Fruit fly (Drosophila melanogaster): ENCODE data around the gene CG3528.

The CG3528 gene

dm6 chr2L:2492692-2493626 lies 24.9 kb downstream of the CG3528 start, which contains the start of gene oaf (continued):
- TF ChIP-seq CG10959 (GFP tag; IDR thresholded peaks at IDR 0.05) (peak; percentile 36; the same call in 1 of the 2 replicates), zen (tag; optimal IDR thresholded peaks at IDR 0.05) (peak; percentile 50), p53 (GFP tag; optimal IDR thresholded peaks at IDR 0.05) (no peak), ssp (GFP tag; IDR thresholded peaks at IDR 0.05) (peak; percentile 99), sisA (GFP tag; IDR thresholded peaks at IDR 0.05) (peak; percentile 47; the same call in 1 of the 2 replicates), Chrac-16 (GFP tag; optimal IDR thresholded peaks at IDR 0.05) (peak; percentile 38), gt (GFP tag; IDR thresholded peaks at IDR 0.05) (0 out of 2 replicates have a peak, but pooled peaks have one; percentile 23), Opbp (GFP tag; IDR thresholded peaks at IDR 0.05; ENCODE audit: partially characterized antibody) (peak; percentile 58; the same call in 2 of the 3 replicates), fd96Cb (tag; optimal IDR thresholded peaks at IDR 0.05) (no peak), sd (tag; optimal IDR thresholded peaks at IDR 0.05) (peak; percentile 97), so (GFP tag; IDR thresholded peaks at IDR 0.05) (no peak), CG10431 (GFP tag; optimal IDR thresholded peaks at IDR 0.05) (peak; percentile 43), Neu2 (GFP tag; optimal IDR thresholded peaks at IDR 0.05; ENCODE audit: borderline replicate concordance) (no peak), sens (GFP tag) (peak; percentile 88), Fer3 (tag; optimal IDR thresholded peaks at IDR 0.05) (peak; percentile 39), Usf (GFP tag; optimal IDR thresholded peaks at IDR 0.05) (peak; percentile 60), chm (GFP tag; IDR thresholded peaks at IDR 0.05) (peak; percentile 69), tin (GFP tag; optimal IDR thresholded peaks at IDR 0.05) (peak; percentile 57), CG34376 (GFP tag; optimal IDR thresholded peaks at IDR 0.05) (peak; percentile 18), CG18262 (tag; optimal IDR thresholded peaks at IDR 0.05) (peak; percentile 22), Abd-B (GFP tag; optimal IDR thresholded peaks at IDR 0.05) (peak; percentile 57), CG12659 (GFP tag; optimal IDR thresholded peaks at IDR 0.05) (peak; percentile 82), peb (GFP tag; IDR thresholded peaks at IDR 0.05) (no peak), br (optimal IDR thresholded peaks at IDR 0.05) (no peak), CG11398 (GFP tag; optimal IDR thresholded peaks at IDR 0.05) (no peak), z (GFP tag; IDR thresholded peaks at IDR 0.05) (peak; percentile 59; the same call in 1 of the 3 replicates), kay (GFP tag; optimal IDR thresholded peaks at IDR 0.05) (peak; percentile 52), CG13775 (GFP tag; optimal IDR thresholded peaks at IDR 0.05) (peak; percentile 38), cas (GFP tag; IDR thresholded peaks at IDR 0.05) (no peak), CG7987 (GFP tag; optimal IDR thresholded peaks at IDR 0.05) (peak; percentile 16), CG34422 (GFP tag; IDR thresholded peaks at IDR 0.05) (peak; percentile 81), CG2678 (tag; optimal IDR thresholded peaks at IDR 0.05) (peak; percentile 35), CG6254 (GFP tag; optimal IDR thresholded peaks at IDR 0.05) (no peak), CG11093 (GFP tag; IDR thresholded peaks at IDR 0.05) (0 out of 3 replicates have a peak, but pooled peaks have one; percentile 27), HHEX (GFP tag; optimal IDR thresholded peaks at IDR 0.05) (no peak), crol (GFP tag; IDR thresholded peaks at IDR 0.05) (no peak), CG16863 (GFP tag; optimal IDR thresholded peaks at IDR 0.05) (no peak), hbn (GFP tag; IDR thresholded peaks at IDR 0.05; ENCODE audit: partially characterized antibody) (no peak; the same call in 1 of the 2 replicates), tx (GFP tag; optimal IDR thresholded peaks at IDR 0.05) (no peak), CG5953 (GFP tag; IDR thresholded peaks at IDR 0.05) (0 out of 2 replicates have a peak, but pooled peaks have one; percentile 16), tna (GFP tag; IDR thresholded peaks at IDR 0.05; ENCODE audit: partially characterized antibody) (peak; percentile 44), pita (GFP tag; optimal IDR thresholded peaks at IDR 0.05) (no peak), Eip74EF (GFP tag; optimal IDR thresholded peaks at IDR 0.05) (no peak), gem (tag; optimal IDR thresholded peaks at IDR 0.05) (peak; percentile 68), CG13624 (GFP tag; optimal IDR thresholded peaks at IDR 0.05) (peak; percentile 29), jigr1 (GFP tag; IDR thresholded peaks at IDR 0.05) (no peak), Jarid2 (GFP tag; optimal IDR thresholded peaks at IDR 0.05) (peak; percentile 98), Elba2 (GFP tag; optimal IDR thresholded peaks at IDR 0.05) (peak; percentile 70)

All from whole organism, embryonic.